Fruit fly (Drosophila melanogaster): ENCODE results near the gene CG6928.
A peak's percentile ranks its signal among the peaks of the same experiment; 100 is the strongest.

The CG6928 gene

dm6 chr3L:12053695-12054094, 50.7 kb downstream of the CG6928 start (continued):
- TF ChIP-seq Abd-B (GFP tag; optimal IDR thresholded peaks at IDR 0.05) (no peak), dmrt93B (GFP tag; optimal IDR thresholded peaks at IDR 0.05) (peak; percentile 81), usp (GFP tag; optimal IDR thresholded peaks at IDR 0.05) (no peak)

- TF ChIP-seq GATAd (GFP tag; optimal IDR thresholded peaks at IDR 0.05): peak; percentile 85
- TF ChIP-seq CG9705 (GFP tag; optimal IDR thresholded peaks at IDR 0.05): no peak
- TF ChIP-seq Sp1 (GFP tag; optimal IDR thresholded peaks at IDR 0.05): no peak
- TF ChIP-seq N (GFP tag; optimal IDR thresholded peaks at IDR 0.05): no peak
- no peak for TF ChIP-seq lola (GFP tag; optimal IDR thresholded peaks at IDR 0.05)
- peak; percentile 79 for TF ChIP-seq Vsx2 (GFP tag; optimal IDR thresholded peaks at IDR 0.05; ENCODE audit: partially characterized antibody)
- no peak for TF ChIP-seq psq (GFP tag; optimal IDR thresholded peaks at IDR 0.05)
- TF ChIP-seq tai (GFP tag; optimal IDR thresholded peaks at IDR 0.05): no peak
- no peak for TF ChIP-seq Abd-B (GFP tag; optimal IDR thresholded peaks at IDR 0.05)
- no peak for TF ChIP-seq CrebA (GFP tag; optimal IDR thresholded peaks at IDR 0.05; ENCODE audit: borderline replicate concordance)
- TF ChIP-seq CG32264 (GFP tag; optimal IDR thresholded peaks at IDR 0.05): no peak
- no peak for TF ChIP-seq dmrt93B (GFP tag; optimal IDR thresholded peaks at IDR 0.05)
- TF ChIP-seq Myc (optimal IDR thresholded peaks at IDR 0.05): no peak
- TF ChIP-seq Hnf4 (GFP tag; optimal IDR thresholded peaks at IDR 0.05): no peak
- peak; percentile 20 for TF ChIP-seq woc (GFP tag; optimal IDR thresholded peaks at IDR 0.05)
- TF ChIP-seq rgr (GFP tag; optimal IDR thresholded peaks at IDR 0.05): peak; percentile 24
- TF ChIP-seq Rel (GFP tag; optimal IDR thresholded peaks at IDR 0.05): no peak
- TF ChIP-seq Rel (tag; optimal IDR thresholded peaks at IDR 0.05): no peak
- TF ChIP-seq sage (GFP tag; optimal IDR thresholded peaks at IDR 0.05): no peak
- no peak for TF ChIP-seq HLH106 (tag; optimal IDR thresholded peaks at IDR 0.05)
- no peak for TF ChIP-seq dsf (GFP tag; optimal IDR thresholded peaks at IDR 0.05; ENCODE audit: borderline replicate concordance)
- TF ChIP-seq fru (GFP tag; optimal IDR thresholded peaks at IDR 0.05): peak; percentile 37
- peak; percentile 22 for TF ChIP-seq ey (GFP tag; optimal IDR thresholded peaks at IDR 0.05)
- peak; percentile 27 for TF ChIP-seq h (GFP tag; optimal IDR thresholded peaks at IDR 0.05)
- peak; percentile 11 to 39 for TF ChIP-seq dl (GFP tag; optimal IDR thresholded peaks at IDR 0.05; ENCODE audit: insufficient read depth in 1 of 2, partially characterized antibody in 2 of 2)
- peak; percentile 35 to 52 for TF ChIP-seq foxo (GFP tag; optimal IDR thresholded peaks at IDR 0.05)
- no peak for TF ChIP-seq jim (GFP tag; optimal IDR thresholded peaks at IDR 0.05)
- no peak for TF ChIP-seq Hr78 (GFP tag; optimal IDR thresholded peaks at IDR 0.05)
- no peak for TF ChIP-seq Jra (GFP tag; optimal IDR thresholded peaks at IDR 0.05)
- peak; percentile 45 for TF ChIP-seq pan (optimal IDR thresholded peaks at IDR 0.05)
- TF ChIP-seq sv (GFP tag; optimal IDR thresholded peaks at IDR 0.05): peak; percentile 56
- TF ChIP-seq brk (GFP tag; optimal IDR thresholded peaks at IDR 0.05): no peak
- no peak for TF ChIP-seq usp (GFP tag; optimal IDR thresholded peaks at IDR 0.05)
- TF ChIP-seq OdsH (GFP tag; optimal IDR thresholded peaks at IDR 0.05): no peak
- TF ChIP-seq Dfd (GFP tag; optimal IDR thresholded peaks at IDR 0.05): no peak
- TF ChIP-seq Dif (GFP tag; optimal IDR thresholded peaks at IDR 0.05; ENCODE audit: partially characterized antibody): peak; percentile 65
- no peak for TF ChIP-seq Mio (GFP tag; optimal IDR thresholded peaks at IDR 0.05)
- TF ChIP-seq br (GFP tag; optimal IDR thresholded peaks at IDR 0.05): no peak
- no peak for TF ChIP-seq Hr83 (GFP tag; optimal IDR thresholded peaks at IDR 0.05; ENCODE audit: poor library complexity, severe bottlenecking)
Observed at dm6 chr3L:12056286-12057178, 53.6 kb downstream of the CG6928 start.

- TF ChIP-seq OdsH (GFP tag; optimal IDR thresholded peaks at IDR 0.05): no peak
- no peak for TF ChIP-seq dl (GFP tag; optimal IDR thresholded peaks at IDR 0.05; ENCODE audit: insufficient read depth in 1 of 2, partially characterized antibody in 2 of 2)
- no peak for TF ChIP-seq Vsx2 (GFP tag; optimal IDR thresholded peaks at IDR 0.05; ENCODE audit: partially characterized antibody)
- no peak for TF ChIP-seq h (GFP tag; optimal IDR thresholded peaks at IDR 0.05)
- no peak for TF ChIP-seq CrebA (GFP tag; optimal IDR thresholded peaks at IDR 0.05; ENCODE audit: borderline replicate concordance)
- TF ChIP-seq psq (GFP tag; optimal IDR thresholded peaks at IDR 0.05): no peak
- no peak for TF ChIP-seq Hnf4 (GFP tag; optimal IDR thresholded peaks at IDR 0.05)
- TF ChIP-seq jim (GFP tag; optimal IDR thresholded peaks at IDR 0.05): no peak
- no peak for TF ChIP-seq foxo (GFP tag; optimal IDR thresholded peaks at IDR 0.05)
- TF ChIP-seq Hr83 (GFP tag; optimal IDR thresholded peaks at IDR 0.05; ENCODE audit: poor library complexity, severe bottlenecking): no peak
- no peak for TF ChIP-seq pan (optimal IDR thresholded peaks at IDR 0.05)
Observed at dm6 chr3L:12057585-12057984, 54.6 kb downstream of the CG6928 start.

Measured in whole organism, wandering third instar larva.